Worm (Caenorhabditis elegans) whole organism, early embryonic: ENCODE results near the gene F19C7.8.

ENCODE experiments used
- B0310.2 ChIP-seq: sonication (generic microtip); optimal IDR thresholded peaks from 2 replicates; lab custom pipeline; 2016; ENCODE audit warnings: mild to moderate bottlenecking, missing genetic modification characterization, missing compliant biosample characterization
- F13C5.2 ChIP-seq: sonication (generic microtip); optimal IDR thresholded peaks from 2 replicates; lab custom pipeline; 2017; ENCODE audit warnings: mild to moderate bottlenecking, missing genetic modification characterization, inconsistent platforms, missing compliant biosample characterization
- aly-1 ChIP-seq: sonication (generic microtip); optimal IDR thresholded peaks from 2 replicates; lab custom pipeline; 2016; ENCODE audit warnings: missing genetic modification characterization, missing compliant biosample characterization
- ama-1 ChIP-seq: fragments of 150-350 bp; optimal IDR thresholded peaks from 2 replicates; lab custom pipeline; 2014
- ceh-13 ChIP-seq: fragments of 200-800 bp; sonication (Bioruptor generic); optimal IDR thresholded peaks from 2 replicates; lab custom pipeline; 2018; ENCODE audit warnings: mild to moderate bottlenecking, missing genetic modification characterization, missing compliant biosample characterization
- ceh-36 ChIP-seq: sonication (generic microtip); optimal IDR thresholded peaks from 2 replicates; lab custom pipeline; 2016; ENCODE audit warnings: missing genetic modification characterization, inconsistent platforms, missing compliant biosample characterization
- flt-1 ChIP-seq: fragments of 200-800 bp; sonication (Bioruptor generic); IDR thresholded peaks from 2 replicates; pipeline ENCODE4 v1.3.6; 2022; ENCODE audit warnings: missing genetic modification characterization, missing compliant biosample characterization
- hmg-4 ChIP-seq: fragments of 200-800 bp; sonication (Bioruptor generic); optimal IDR thresholded peaks from 2 replicates; lab custom pipeline; 2018; ENCODE audit warnings: mild to moderate bottlenecking, missing genetic modification characterization, missing compliant biosample characterization
- pes-1 ChIP-seq: fragments of 200-800 bp; sonication (Bioruptor generic); IDR thresholded peaks from 2 replicates; pipeline ENCODE4 v1.3.6; 2022; ENCODE audit warnings: missing genetic modification reagents, missing genetic modification characterization, missing compliant biosample characterization
- scrt-1 ChIP-seq: fragments of 200-800 bp; sonication (Bioruptor generic); IDR thresholded peaks from 2 replicates; pipeline ENCODE4 v1.3.6; 2022; ENCODE audit warnings: missing genetic modification characterization, missing compliant biosample characterization
- tbx-11 ChIP-seq: fragments of 200-800 bp; sonication (Bioruptor generic); IDR thresholded peaks from 2 replicates; pipeline ENCODE4 v1.3.6; 2022; ENCODE audit warnings: missing genetic modification characterization, missing compliant biosample characterization
- tbx-37 ChIP-seq: fragments of 200-800 bp; sonication (Bioruptor generic); conservative IDR thresholded peaks from 2 replicates; pipeline ENCODE4 v1.3.6; 2022; ENCODE audit warnings: missing genetic modification reagents, missing genetic modification characterization, missing compliant biosample characterization
- tra-4 ChIP-seq: sonication (generic microtip); optimal IDR thresholded peaks from 2 replicates; lab custom pipeline; 2017; ENCODE audit warnings: missing genetic modification characterization, missing compliant biosample characterization

- TF ChIP-seq aly-1 (tag; lab: Kevin White, UChicago) (no peak), hmg-4 (GFP tag; lab: Kevin White, UChicago) (no peak), F13C5.2 (tag; lab: Kevin White, UChicago) (no peak), flt-1 (GFP tag; lab: Robert Waterston, UW) (no peak), ceh-13 (no peak), ama-1 (lab: Kevin White, UChicago) (no peak), tra-4 (tag; lab: Kevin White, UChicago) (no peak), B0310.2 (no peak), scrt-1 (GFP tag; lab: Robert Waterston, UW) (no peak), tbx-11 (no peak), ceh-36 (no peak), tbx-37 (GFP tag; lab: Robert Waterston, UW) (no peak), pes-1 (GFP tag; lab: Robert Waterston, UW) (no peak)
These were observed 14.0 kb downstream of the F19C7.8 start for ce11 chrIV:4623852-4624251.
